Fruit fly (Drosophila melanogaster) Kc167 (cell line): Measurements from ENCODE around the gene deltaCOP.

ENCODE experiments used
- Sin3A ChIP-seq: fragments of >200 bp; optimal IDR thresholded peaks from 2 replicates; lab custom pipeline; 2018; ENCODE audit warnings: missing external identifiers
- insv ChIP-seq: fragments of >200 bp; optimal IDR thresholded peaks from 3 replicates; lab custom pipeline; 2018; ENCODE audit warnings: missing external identifiers

DNA sequence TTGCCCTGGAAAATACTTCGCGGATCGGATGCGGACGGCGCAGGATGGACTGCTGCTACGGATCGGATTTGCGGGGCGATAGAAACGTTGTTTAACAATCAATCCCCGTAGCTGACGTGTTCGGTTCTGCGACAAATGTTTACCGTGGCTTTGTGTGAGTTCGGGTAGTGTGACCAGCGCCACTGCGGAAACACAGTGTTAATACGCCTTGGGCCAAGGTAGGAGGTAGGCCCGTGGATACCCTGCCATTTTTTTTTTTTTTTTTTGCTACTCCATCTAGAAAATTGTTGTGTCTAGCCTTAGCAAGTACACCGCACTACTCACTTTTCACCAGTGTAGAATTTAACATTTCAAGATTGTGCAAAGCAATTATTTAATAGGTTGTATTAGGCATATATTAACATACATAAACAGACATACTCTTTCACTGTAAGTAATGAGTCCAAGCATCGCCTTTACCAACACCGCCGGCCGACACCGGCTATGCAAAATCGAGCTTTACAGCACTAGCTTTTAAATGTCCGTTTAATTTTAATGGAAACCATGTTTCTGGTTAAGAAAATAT, at the start of gene deltaCOP:
- no peak for TF ChIP-seq insv (lab: Kevin White, UChicago)
- no peak for TF ChIP-seq Sin3A (lab: Kevin White, UChicago)
